Worm (Caenorhabditis elegans): ENCODE data around the gene phat-8.

Gene phat-8

ce11 chrII:12448241-12448640, 23.4 kb upstream of the phat-8 start, which contains the start of gene srh-27:
srh-27 (plus strand) TSS chrII:12448541.
- TF ChIP-seq grh-1 (GFP tag; IDR thresholded peaks at IDR 0.05), result no peak
- TF ChIP-seq elt-2 (tag; optimal IDR thresholded peaks at IDR 0.05), result no peak
- no peak for TF ChIP-seq Y116A8C.19 (tag; optimal IDR thresholded peaks at IDR 0.05; ENCODE audit: borderline replicate concordance)
- TF ChIP-seq unc-30 (tag; optimal IDR thresholded peaks at IDR 0.05), result no peak
- no peak for TF ChIP-seq irx-1 (tag; optimal IDR thresholded peaks at IDR 0.05)
- no peak for TF ChIP-seq alr-1 (tag; optimal IDR thresholded peaks at IDR 0.05; ENCODE audit: borderline replicate concordance)

- TF ChIP-seq swsn-7 (tag; optimal IDR thresholded peaks at IDR 0.05) (no peak), rnt-1 (tag; optimal IDR thresholded peaks at IDR 0.05) (no peak), unc-86 (tag; optimal IDR thresholded peaks at IDR 0.05) (no peak), nhr-11 (tag; optimal IDR thresholded peaks at IDR 0.05) (no peak), fkh-4 (tag; optimal IDR thresholded peaks at IDR 0.05; ENCODE audit: borderline replicate concordance) (no peak), snu-23 (GFP tag; optimal IDR thresholded peaks at IDR 0.05) (no peak), C34B4.2 (tag; optimal IDR thresholded peaks at IDR 0.05) (no peak), lin-35 (GFP tag; optimal IDR thresholded peaks at IDR 0.05) (no peak), egl-13 (tag; optimal IDR thresholded peaks at IDR 0.05) (no peak), lin-14 (GFP tag; optimal IDR thresholded peaks at IDR 0.05) (no peak), nhr-77 (tag; optimal IDR thresholded peaks at IDR 0.05) (no peak), ceh-82 (tag; optimal IDR thresholded peaks at IDR 0.05) (no peak), lin-15B (tag; optimal IDR thresholded peaks at IDR 0.05) (no peak), F16B12.6 (tag; optimal IDR thresholded peaks at IDR 0.05) (no peak), ceh-88 (GFP tag; IDR thresholded peaks at IDR 0.05) (no peak), fkh-10 (GFP tag; optimal IDR thresholded peaks at IDR 0.05) (no peak), unc-62 (GFP tag; optimal IDR thresholded peaks at IDR 0.05) (no peak), unc-98 (GFP tag; IDR thresholded peaks at IDR 0.05) (no peak)
Observed at ce11 chrII:12449849-12450248, 21.8 kb upstream of the phat-8 start, which contains the start of gene sre-34. sre-34 (plus strand) TSS chrII:12450149.

DNA sequence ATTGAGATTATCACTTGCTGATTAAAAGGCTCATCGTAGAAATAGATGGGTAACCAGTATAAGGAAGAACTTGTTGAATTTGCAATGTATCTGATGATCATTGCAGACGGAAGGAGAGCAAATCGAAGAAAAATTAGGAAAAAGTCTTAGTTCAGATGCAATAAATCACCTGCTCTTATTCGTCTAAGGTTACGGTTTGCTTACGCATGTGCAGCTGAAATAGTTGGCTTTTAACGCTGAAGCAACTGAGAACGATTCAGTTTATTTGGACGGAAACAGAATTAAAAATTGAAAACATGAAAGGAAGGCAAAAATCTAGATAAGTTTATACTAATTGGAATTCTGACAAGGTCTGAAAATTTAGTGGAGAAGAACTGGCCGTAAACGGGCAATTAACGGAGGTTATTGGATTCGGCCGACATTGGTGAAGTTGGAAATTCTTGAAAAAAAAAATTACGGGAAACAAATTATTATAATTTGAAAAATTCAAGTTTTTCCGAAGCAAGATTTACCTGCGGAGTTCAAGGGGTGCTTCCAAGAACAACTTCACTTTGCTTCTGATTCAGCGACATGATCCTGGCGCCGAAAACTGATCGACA, 18.8 kb upstream of the phat-8 start, which contains the start of the genes sre-35 and sre-33:
Gene sre-35, minus strand, starts transcription at position 101 of the 599 bp plus-strand sequence.
Gene sre-33, plus strand, starts transcription at position 549 of the 599 bp plus-strand sequence.
- TF ChIP-seq ama-1 (optimal IDR thresholded peaks at IDR 0.05) (no peak), nhr-77 (tag; optimal IDR thresholded peaks at IDR 0.05) (no peak), unc-130 (tag; optimal IDR thresholded peaks at IDR 0.05) (no peak), zag-1 (tag; optimal IDR thresholded peaks at IDR 0.05) (no peak)

DNA sequence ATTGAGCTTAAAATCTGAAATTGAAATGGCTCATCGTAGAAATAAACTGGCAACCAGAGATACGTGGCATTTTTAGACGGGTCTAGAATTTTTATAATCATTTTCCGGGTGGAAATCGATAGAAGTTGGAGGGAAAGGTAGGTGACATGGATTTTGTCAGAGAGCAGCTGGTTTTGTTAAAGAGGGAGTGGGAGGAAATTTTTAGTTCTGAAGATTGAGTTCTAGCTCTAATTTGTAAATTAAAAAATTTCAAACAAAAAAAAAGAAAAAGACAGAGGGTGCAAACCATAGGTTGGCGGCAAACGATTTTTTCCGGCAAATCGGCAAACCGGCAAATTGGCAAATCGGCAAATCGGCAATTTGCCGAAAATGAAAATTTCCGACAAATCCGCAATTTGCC, 15.0 kb upstream of the phat-8 start, which contains the start of gene sre-32:
Gene sre-32, minus strand, starts transcription at position 101 of the 400 bp plus-strand sequence.
- TF ChIP-seq fos-1 (tag; optimal IDR thresholded peaks at IDR 0.05), result no peak
- TF ChIP-seq nhr-237 (tag; optimal IDR thresholded peaks at IDR 0.05), result no peak
- no peak for TF ChIP-seq tlp-1 (tag; optimal IDR thresholded peaks at IDR 0.05)
- no peak for TF ChIP-seq pax-3 (tag; optimal IDR thresholded peaks at IDR 0.05)
- no peak for TF ChIP-seq efl-3 (GFP tag; optimal IDR thresholded peaks at IDR 0.05)
- TF ChIP-seq hlh-4 (tag; optimal IDR thresholded peaks at IDR 0.05), result no peak
- no peak for TF ChIP-seq lin-13 (GFP tag; optimal IDR thresholded peaks at IDR 0.05)
- TF ChIP-seq ceh-88 (GFP tag; IDR thresholded peaks at IDR 0.05), result no peak
- TF ChIP-seq sup-37 (GFP tag; optimal IDR thresholded peaks at IDR 0.05), result no peak

DNA sequence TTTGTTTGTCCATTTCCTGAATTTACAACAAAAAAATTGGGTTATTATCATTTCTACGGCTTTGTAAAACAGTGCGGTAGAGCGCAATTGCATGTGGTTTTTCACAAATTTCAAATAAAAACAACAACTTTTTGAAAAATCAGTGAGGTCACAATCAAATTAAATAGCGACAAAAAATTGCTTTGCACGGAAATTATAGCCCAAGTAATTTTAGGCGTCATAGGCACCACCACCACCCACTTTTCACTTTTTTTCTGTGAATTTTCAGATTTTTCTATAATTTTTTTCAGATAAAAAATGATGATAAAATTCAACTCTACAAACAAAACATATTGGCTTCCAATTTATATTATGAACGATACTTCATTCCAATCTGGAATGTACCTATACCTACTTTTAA, 14.3 kb upstream of the phat-8 start, which contains the start of gene sre-38:
Gene sre-38, plus strand, starts transcription at position 301 of the 400 bp plus-strand sequence.
- TF ChIP-seq C04F5.9 (tag; optimal IDR thresholded peaks at IDR 0.05), result no peak
- no peak for TF ChIP-seq ztf-11 (tag; optimal IDR thresholded peaks at IDR 0.05)
